Worm (Caenorhabditis elegans) whole organism, L2 larva: Measurements from ENCODE around the gene vab-7.

Experiments
- C34F6.9 ChIP-seq: fragments of 150-350 bp; optimal IDR thresholded peaks from 2 replicates; lab custom pipeline; 2014; ENCODE audit warnings: missing biosample characterization, missing genetic modification characterization
- F13H6.1 ChIP-seq: sonication (generic microtip); optimal IDR thresholded peaks from 2 replicates; lab custom pipeline; 2016; ENCODE audit warnings: missing genetic modification characterization, missing compliant biosample characterization
- R02D3.7 ChIP-seq: fragments of 150-350 bp; optimal IDR thresholded peaks from 2 replicates; lab custom pipeline; 2014; ENCODE audit warnings: missing biosample characterization, missing genetic modification characterization
- Y55F3AM.14 ChIP-seq: fragments of 200-800 bp; sonication (Bioruptor generic); optimal IDR thresholded peaks from 2 replicates; lab custom pipeline; 2018; ENCODE audit warnings: mild to moderate bottlenecking, missing genetic modification characterization, missing compliant biosample characterization
- ZK546.5 ChIP-seq: sonication (generic microtip); optimal IDR thresholded peaks from 2 replicates; lab custom pipeline; 2017; ENCODE audit warnings: missing biosample characterization, missing genetic modification characterization
- alr-1 ChIP-seq: fragments of 150-350 bp; optimal IDR thresholded peaks from 2 replicates; lab custom pipeline; 2014; ENCODE audit warnings: missing biosample characterization, missing genetic modification characterization
- blmp-1 ChIP-seq: sonication (generic microtip); optimal IDR thresholded peaks from 2 replicates; lab custom pipeline; 2017; ENCODE audit warnings: missing genetic modification characterization, mild to moderate bottlenecking, missing compliant biosample characterization, antibody characterized with exemption, moderate library complexity; ENCODE audit not compliant: insufficient read depth
- ceh-82 ChIP-seq: fragments of 150-350 bp; optimal IDR thresholded peaks from 2 replicates; lab custom pipeline; 2014; ENCODE audit warnings: missing biosample characterization, missing genetic modification characterization
- crh-2 ChIP-seq: sonication (generic microtip); optimal IDR thresholded peaks from 2 replicates; lab custom pipeline; 2017; ENCODE audit warnings: missing biosample characterization, missing genetic modification characterization
- dmd-4 ChIP-seq: sonication (generic microtip); optimal IDR thresholded peaks from 2 replicates; lab custom pipeline; 2017; ENCODE audit warnings: missing biosample characterization, missing genetic modification characterization
- egl-27 ChIP-seq: sonication (generic microtip); optimal IDR thresholded peaks from 3 replicates; lab custom pipeline; 2017; ENCODE audit warnings: missing biosample characterization, missing genetic modification reagents, missing genetic modification characterization
- elt-1 ChIP-seq: fragments of 150-350 bp; optimal IDR thresholded peaks from 2 replicates; lab custom pipeline; 2014; ENCODE audit warnings: missing biosample characterization, missing genetic modification characterization
- elt-3 ChIP-seq: sonication (generic microtip); optimal IDR thresholded peaks from 2 replicates; lab custom pipeline; 2017; ENCODE audit warnings: missing biosample characterization, missing genetic modification characterization
- fos-1 ChIP-seq: fragments of 150-350 bp; optimal IDR thresholded peaks from 2 replicates; lab custom pipeline; 2014; ENCODE audit warnings: missing biosample characterization, missing genetic modification characterization
- gmeb-1 ChIP-seq: fragments of 150-350 bp; optimal IDR thresholded peaks from 2 replicates; lab custom pipeline; 2014; ENCODE audit warnings: missing biosample characterization, missing genetic modification characterization
- lin-13 ChIP-seq: fragments of 150-350 bp; optimal IDR thresholded peaks from 2 replicates; lab custom pipeline; 2014; ENCODE audit warnings: missing biosample characterization, missing genetic modification reagents, missing genetic modification characterization
- lin-39 ChIP-seq: fragments of 150-350 bp; optimal IDR thresholded peaks from 2 replicates; lab custom pipeline; 2014; ENCODE audit warnings: missing biosample characterization, missing genetic modification reagents, missing genetic modification characterization
- lsy-2 ChIP-seq, 2 experiments: fragments of 150-350 bp in 1 of 2; sonication (generic microtip) in 1 of 2; optimal IDR thresholded peaks; 2 replicates each; lab custom pipeline; 2014 to 2017; ENCODE audit warnings: missing biosample characterization in 2 of 2, missing genetic modification characterization in 2 of 2
- mab-5 ChIP-seq: fragments of 150-350 bp; optimal IDR thresholded peaks from 2 replicates; lab custom pipeline; 2014; ENCODE audit warnings: missing biosample characterization, missing genetic modification characterization
- mbf-1 ChIP-seq: sonication (generic microtip); optimal IDR thresholded peaks from 2 replicates; lab custom pipeline; 2017; ENCODE audit warnings: missing biosample characterization, missing genetic modification characterization
- nhr-10 ChIP-seq: sonication (generic microtip); optimal IDR thresholded peaks from 2 replicates; lab custom pipeline; 2017; ENCODE audit warnings: missing biosample characterization, missing genetic modification characterization
- nhr-11 ChIP-seq: fragments of 150-350 bp; optimal IDR thresholded peaks from 2 replicates; lab custom pipeline; 2014; ENCODE audit warnings: missing biosample characterization, missing genetic modification characterization
- nhr-129 ChIP-seq: fragments of 150-350 bp; optimal IDR thresholded peaks from 2 replicates; lab custom pipeline; 2014; ENCODE audit warnings: missing biosample characterization, missing genetic modification characterization
- nhr-21 ChIP-seq: fragments of 150-350 bp; optimal IDR thresholded peaks from 2 replicates; lab custom pipeline; 2014; ENCODE audit warnings: missing biosample characterization, missing genetic modification characterization
- nhr-23 ChIP-seq: fragments of 150-350 bp; optimal IDR thresholded peaks from 2 replicates; lab custom pipeline; 2014; ENCODE audit warnings: missing biosample characterization, missing genetic modification reagents, missing genetic modification characterization
- nhr-237 ChIP-seq: fragments of 150-350 bp; optimal IDR thresholded peaks from 2 replicates; lab custom pipeline; 2014; ENCODE audit warnings: missing biosample characterization, missing genetic modification characterization
- nhr-25 ChIP-seq: fragments of 150-350 bp; sonication (generic microtip); optimal IDR thresholded peaks from 3 replicates; lab custom pipeline; 2014; ENCODE audit warnings: missing biosample characterization, missing genetic modification characterization
- nhr-77 ChIP-seq: fragments of 150-350 bp; optimal IDR thresholded peaks from 2 replicates; lab custom pipeline; 2014; ENCODE audit warnings: missing biosample characterization, missing genetic modification characterization
- peb-1 ChIP-seq: fragments of 150-350 bp; optimal IDR thresholded peaks from 2 replicates; lab custom pipeline; 2014; ENCODE audit warnings: missing biosample characterization, missing genetic modification characterization
- skn-1 ChIP-seq: sonication (generic microtip); optimal IDR thresholded peaks from 2 replicates; lab custom pipeline; 2017; ENCODE audit warnings: missing biosample characterization, missing genetic modification characterization
- sma-3 ChIP-seq: sonication (generic microtip); optimal IDR thresholded peaks from 2 replicates; lab custom pipeline; 2016; ENCODE audit warnings: missing genetic modification reagents, missing genetic modification characterization, missing compliant biosample characterization
- unc-39 ChIP-seq: fragments of 150-350 bp; optimal IDR thresholded peaks from 2 replicates; lab custom pipeline; 2014; ENCODE audit warnings: missing biosample characterization, missing genetic modification characterization
- unc-55 ChIP-seq: fragments of 150-350 bp; sonication (generic microtip); optimal IDR thresholded peaks from 3 replicates; lab custom pipeline; 2014; ENCODE audit warnings: missing biosample characterization, missing genetic modification reagents, missing genetic modification characterization
- unc-62 ChIP-seq: fragments of 150-350 bp; optimal IDR thresholded peaks from 2 replicates; lab custom pipeline; 2014; ENCODE audit warnings: missing biosample characterization, missing genetic modification reagents, missing genetic modification characterization
- ztf-1 ChIP-seq: fragments of 200-800 bp; sonication (Bioruptor generic); conservative IDR thresholded peaks from 2 replicates; pipeline ENCODE4 v1.3.6; 2022; ENCODE audit warnings: missing genetic modification characterization, missing compliant biosample characterization
- ztf-4 ChIP-seq: fragments of 150-350 bp; optimal IDR thresholded peaks from 2 replicates; lab custom pipeline; 2014; ENCODE audit warnings: missing biosample characterization, missing genetic modification characterization

Gene vab-7

ce11 chrIII:10920044-10920443, at the start of gene vab-7:
Gene vab-7 (plus strand): TSS chrIII:10920344.
- TF ChIP-seq nhr-77 (tag; lab: Kevin White, UChicago) (no peak), alr-1 (tag; lab: Kevin White, UChicago) (no peak), sma-3 (GFP tag; lab: Kevin White, UChicago) (no peak), unc-55 (GFP tag; lab: Kevin White, UChicago) (no peak), skn-1 (tag; lab: Kevin White, UChicago) (no peak), nhr-23 (tag; lab: Kevin White, UChicago) (no peak), lsy-2 (tag; optimal IDR thresholded peaks at IDR 0.05; lab: Kevin White, UChicago) (no peak), elt-1 (tag; lab: Kevin White, UChicago) (no peak), ZK546.5 (tag; lab: Kevin White, UChicago) (no peak), nhr-10 (tag; lab: Kevin White, UChicago) (no peak), ztf-4 (tag; lab: Kevin White, UChicago) (no peak), crh-2 (tag; lab: Kevin White, UChicago) (no peak), nhr-11 (tag; lab: Kevin White, UChicago) (no peak), peb-1 (tag; lab: Kevin White, UChicago) (no peak), lin-39 (tag; lab: Kevin White, UChicago) (no peak), C34F6.9 (tag; lab: Kevin White, UChicago) (no peak), R02D3.7 (no peak), elt-3 (no peak), ceh-82 (tag; lab: Kevin White, UChicago) (no peak), egl-27 (tag; lab: Kevin White, UChicago) (no peak)
- TF ChIP-seq, all 48 proteins: peak for 0

- TF ChIP-seq peb-1 (tag; lab: Kevin White, UChicago) = no peak
- TF ChIP-seq fos-1 = no peak
- TF ChIP-seq lin-13 = no peak
- TF ChIP-seq nhr-23 (tag; lab: Kevin White, UChicago) = no peak
- TF ChIP-seq mbf-1 (tag; lab: Kevin White, UChicago) = no peak
- TF ChIP-seq C34F6.9 (tag; lab: Kevin White, UChicago) = no peak
- TF ChIP-seq lsy-2 (tag; optimal IDR thresholded peaks at IDR 0.05; lab: Kevin White, UChicago) = no peak
- no peak for TF ChIP-seq unc-39
- TF ChIP-seq R02D3.7 = no peak
- no peak for TF ChIP-seq crh-2 (tag; lab: Kevin White, UChicago)
These were observed 49.3 kb upstream of the vab-7 start for ce11 chrIII:10870814-10871213.

- TF ChIP-seq unc-39 (no peak), blmp-1 (tag; lab: Kevin White, UChicago) (no peak), ztf-1 (no peak), F13H6.1 (tag; lab: Kevin White, UChicago) (no peak), mbf-1 (tag; lab: Kevin White, UChicago) (no peak), crh-2 (tag; lab: Kevin White, UChicago) (no peak), egl-27 (tag; lab: Kevin White, UChicago) (no peak), nhr-237 (tag; lab: Kevin White, UChicago) (no peak)
These were observed 45.0 kb upstream of the vab-7 start, which contains the start of gene C44B9.2 for ce11 chrIII:10875132-10875531. Gene C44B9.2 (plus strand): TSS chrIII:10875432.

- TF ChIP-seq mab-5 (tag; lab: Kevin White, UChicago) (no peak), dmd-4 (tag; lab: Kevin White, UChicago) (no peak), nhr-129 (tag; lab: Kevin White, UChicago) (no peak), nhr-21 (tag; lab: Kevin White, UChicago) (no peak), mbf-1 (tag; lab: Kevin White, UChicago) (no peak), gmeb-1 (tag; lab: Kevin White, UChicago) (no peak), ztf-1 (no peak), Y55F3AM.14 (no peak), unc-55 (GFP tag; lab: Kevin White, UChicago) (no peak), nhr-25 (no peak), unc-62 (GFP tag; lab: Kevin White, UChicago) (no peak)
These were observed 42.6 kb upstream of the vab-7 start for ce11 chrIII:10877542-10877941.

- TF ChIP-seq lsy-2 (tag; optimal IDR thresholded peaks at IDR 0.05; lab: Kevin White, UChicago) (no peak), lin-13 (no peak), dmd-4 (tag; lab: Kevin White, UChicago) (no peak)
These were observed 40.1 kb upstream of the vab-7 start, which contains the start of gene C44B9.3 for ce11 chrIII:10880083-10880482. Gene C44B9.3 (minus strand): TSS chrIII:10880183.
